Worm (Caenorhabditis elegans) whole organism, L4 larva: Measurements from ENCODE around the gene rbm-39.
A peak's percentile ranks its signal among the peaks of the same experiment; 100 is the strongest.

ENCODE experiments used
- F26F4.8 ChIP-seq: fragments of 200-800 bp; sonication (Bioruptor generic); conservative IDR thresholded peaks from 2 replicates; pipeline ENCODE4 v1.3.6; 2022; ENCODE audit warnings: missing genetic modification characterization, missing compliant biosample characterization
- F37D6.2 ChIP-seq: sonication (generic microtip); optimal IDR thresholded peaks from 2 replicates; lab custom pipeline; 2016; ENCODE audit warnings: mild to moderate bottlenecking, missing genetic modification characterization, missing compliant biosample characterization
- F49E8.2 ChIP-seq: sonication (generic microtip); optimal IDR thresholded peaks from 2 replicates; lab custom pipeline; 2016; ENCODE audit warnings: missing compliant biosample characterization, mild to moderate bottlenecking, missing genetic modification characterization, borderline replicate concordance
- Y75B8A.6 ChIP-seq: fragments of 200-800 bp; sonication (Bioruptor generic); IDR thresholded peaks from 2 replicates; pipeline ENCODE4 v1.3.6; 2022; ENCODE audit warnings: missing genetic modification reagents, missing genetic modification characterization, missing compliant biosample characterization
- ZK546.5 ChIP-seq, 2 experiments: sonication (generic microtip); optimal IDR thresholded peaks; 2 replicates each; lab custom pipeline; 2017; ENCODE audit warnings: missing biosample characterization in 2 of 2, missing genetic modification characterization in 2 of 2
- ama-1 ChIP-seq: fragments of 150-350 bp; optimal IDR thresholded peaks from 2 replicates; lab custom pipeline; 2014; ENCODE audit warnings: inconsistent platforms, mixed read lengths
- arid-1 ChIP-seq: fragments of 200-800 bp; sonication (Bioruptor generic); conservative IDR thresholded peaks from 2 replicates; pipeline ENCODE4 v1.3.6; 2022; ENCODE audit warnings: missing genetic modification reagents, missing genetic modification characterization, missing compliant biosample characterization
- ceh-20 ChIP-seq: fragments of 200-800 bp; sonication (Bioruptor generic); IDR thresholded peaks from 2 replicates; pipeline ENCODE4 v1.3.6; 2022; ENCODE audit warnings: missing genetic modification reagents, missing genetic modification characterization, missing compliant biosample characterization
- ceh-32 ChIP-seq: sonication (generic microtip); optimal IDR thresholded peaks from 2 replicates; lab custom pipeline; 2016; ENCODE audit warnings: mild to moderate bottlenecking, missing genetic modification characterization, missing compliant biosample characterization; ENCODE audit not compliant: poor library complexity
- ceh-44 ChIP-seq: fragments of 200-800 bp; sonication (Bioruptor generic); IDR thresholded peaks from 2 replicates; pipeline ENCODE4 v1.3.6; 2022; ENCODE audit warnings: missing genetic modification reagents, missing genetic modification characterization, missing compliant biosample characterization
- cey-2 ChIP-seq: sonication (generic microtip); optimal IDR thresholded peaks from 3 replicates; lab custom pipeline; 2017; ENCODE audit warnings: missing genetic modification characterization, mild to moderate bottlenecking, missing compliant biosample characterization, antibody characterized with exemption, borderline replicate concordance; ENCODE audit not compliant: insufficient read depth
- ctbp-1 ChIP-seq: fragments of 200-800 bp; sonication (Bioruptor generic); IDR thresholded peaks from 2 replicates; pipeline ENCODE4 v1.3.6; 2022; ENCODE audit warnings: missing genetic modification reagents, missing genetic modification characterization, missing compliant biosample characterization
- daf-16 ChIP-seq, 3 experiments: sonication (generic microtip); optimal IDR thresholded peaks; 2 replicates each; lab custom pipeline; 2016 to 2017; ENCODE audit warnings: missing genetic modification characterization in 3 of 3, missing genetic modification reagents in 3 of 3, mild to moderate bottlenecking in 2 of 3, missing compliant biosample characterization in 2 of 3, missing biosample characterization in 1 of 3, moderate library complexity in 1 of 3
- dmd-6 ChIP-seq: fragments of 200-800 bp; sonication (Bioruptor generic); IDR thresholded peaks from 2 replicates; pipeline ENCODE4 v1.3.6; 2022; ENCODE audit warnings: missing genetic modification reagents, missing genetic modification characterization, missing compliant biosample characterization
- dve-1 ChIP-seq: sonication (generic microtip); optimal IDR thresholded peaks from 2 replicates; lab custom pipeline; 2017; ENCODE audit warnings: antibody characterized with exemption, mild to moderate bottlenecking, missing genetic modification characterization, missing compliant biosample characterization; ENCODE audit not compliant: insufficient read depth
- hlh-11 ChIP-seq: fragments of 200-800 bp; sonication (Bioruptor generic); optimal IDR thresholded peaks from 2 replicates; lab custom pipeline; 2018; ENCODE audit warnings: mild to moderate bottlenecking, missing genetic modification characterization, missing compliant biosample characterization
- hlh-30 ChIP-seq: sonication (generic microtip); optimal IDR thresholded peaks from 2 replicates; lab custom pipeline; 2017; ENCODE audit warnings: antibody characterized with exemption, mild to moderate bottlenecking, missing genetic modification characterization, missing compliant biosample characterization; ENCODE audit not compliant: insufficient read depth
- hmg-1.1 ChIP-seq: fragments of 200-800 bp; sonication (Bioruptor generic); IDR thresholded peaks from 2 replicates; pipeline ENCODE4 v1.3.6; 2022; ENCODE audit warnings: missing genetic modification reagents, missing genetic modification characterization, missing compliant biosample characterization
- lim-7 ChIP-seq: fragments of 200-800 bp; sonication (Bioruptor generic); IDR thresholded peaks from 2 replicates; pipeline ENCODE4 v1.3.6; 2022; ENCODE audit warnings: missing genetic modification characterization, missing compliant biosample characterization
- lin-1 ChIP-seq: fragments of 200-800 bp; sonication (Bioruptor generic); IDR thresholded peaks from 2 replicates; pipeline ENCODE4 v1.3.6; 2022; ENCODE audit warnings: missing genetic modification reagents, missing genetic modification characterization, missing compliant biosample characterization
- lsy-2 ChIP-seq, 2 experiments: fragments of 150-350 bp in 1 of 2; sonication (generic microtip) in 1 of 2; optimal IDR thresholded peaks; 2 replicates each; lab custom pipeline; 2014 to 2017; ENCODE audit warnings: missing biosample characterization in 2 of 2, missing genetic modification characterization in 2 of 2
- mdl-1 ChIP-seq, 2 experiments: fragments of 150-350 bp in 1 of 2; sonication (generic microtip) in 1 of 2; optimal IDR thresholded peaks; 2 replicates each; lab custom pipeline; 2014 to 2017; ENCODE audit warnings: missing biosample characterization in 2 of 2, missing genetic modification characterization in 2 of 2
- mep-1 ChIP-seq: fragments of 150-350 bp; sonication (generic microtip); optimal IDR thresholded peaks from 3 replicates; lab custom pipeline; 2014; ENCODE audit warnings: missing biosample characterization, missing genetic modification characterization
- mes-2 ChIP-seq: sonication (generic microtip); optimal IDR thresholded peaks from 2 replicates; lab custom pipeline; 2016; ENCODE audit warnings: missing genotype, mild to moderate bottlenecking, missing genetic modification characterization, missing compliant biosample characterization; ENCODE audit not compliant: poor library complexity, severe bottlenecking
- mxl-3 ChIP-seq: fragments of 200-800 bp; sonication (Bioruptor generic); optimal IDR thresholded peaks from 2 replicates; lab custom pipeline; 2018; ENCODE audit warnings: mild to moderate bottlenecking, missing genetic modification characterization, missing compliant biosample characterization
- nhr-10 ChIP-seq: fragments of 150-350 bp; optimal IDR thresholded peaks from 2 replicates; lab custom pipeline; 2014; ENCODE audit warnings: missing biosample characterization, missing genetic modification characterization
- nhr-25 ChIP-seq: sonication (generic microtip); optimal IDR thresholded peaks from 2 replicates; lab custom pipeline; 2017; ENCODE audit warnings: missing genetic modification characterization, mild to moderate bottlenecking, missing compliant biosample characterization, antibody characterized with exemption, moderate library complexity, borderline replicate concordance; ENCODE audit not compliant: insufficient read depth
- nhr-28 ChIP-seq: fragments of 150-350 bp; optimal IDR thresholded peaks from 2 replicates; lab custom pipeline; 2014; ENCODE audit warnings: missing biosample characterization, missing genetic modification characterization
- nhr-6 ChIP-seq: fragments of 150-350 bp; optimal IDR thresholded peaks from 2 replicates; lab custom pipeline; 2014; ENCODE audit warnings: missing biosample characterization, missing genetic modification characterization
- pha-4 ChIP-seq, 2 experiments: fragments of 150-350 bp in 1 of 2; fragments of 200-800 bp in 1 of 2; sonication (Bioruptor generic) in 1 of 2; IDR thresholded peaks in 1 of 2; optimal IDR thresholded peaks in 1 of 2; 2 replicates each; pipeline versions ENCODE4 v1.3.6 to Lab custom; 2014 to 2022; ENCODE audit warnings: missing genetic modification characterization in 2 of 2, missing genetic modification reagents in 2 of 2, missing biosample characterization in 1 of 2, missing compliant biosample characterization in 1 of 2
- pqm-1 ChIP-seq: sonication (generic microtip); optimal IDR thresholded peaks from 2 replicates; lab custom pipeline; 2017; ENCODE audit warnings: missing biosample characterization, missing genetic modification characterization
- tag-97 ChIP-seq: fragments of 200-800 bp; sonication (Bioruptor generic); IDR thresholded peaks from 2 replicates; pipeline ENCODE4 v1.3.6; 2022; ENCODE audit warnings: missing genetic modification characterization, missing compliant biosample characterization
- tra-1 ChIP-seq: fragments of 200-800 bp; sonication (Bioruptor generic); IDR thresholded peaks from 2 replicates; pipeline ENCODE4 v1.3.6; 2022; ENCODE audit warnings: missing genetic modification reagents, missing genetic modification characterization, missing compliant biosample characterization
- unc-62 ChIP-seq, 3 experiments: fragments of 150-350 bp in 1 of 3; sonication (generic microtip); optimal IDR thresholded peaks in 2 of 3; peaks in 1 of 3; 1 replicate in 1 of 3; 2 replicates in 2 of 3; lab custom pipeline; 2014 to 2017; ENCODE audit warnings: missing biosample characterization in 3 of 3, missing genetic modification characterization in 3 of 3, missing genetic modification reagents in 3 of 3, missing genotype in 1 of 3
- vab-7 ChIP-seq: fragments of 200-800 bp; sonication (Bioruptor generic); IDR thresholded peaks from 2 replicates; pipeline ENCODE4 v1.3.6; 2022; ENCODE audit warnings: missing genetic modification reagents, missing genetic modification characterization, missing compliant biosample characterization
- zip-11 ChIP-seq: fragments of 200-800 bp; sonication (Bioruptor generic); IDR thresholded peaks from 2 replicates; pipeline ENCODE4 v1.3.6; 2022; ENCODE audit warnings: missing genetic modification characterization, missing compliant biosample characterization

The rbm-39 gene

DNA sequence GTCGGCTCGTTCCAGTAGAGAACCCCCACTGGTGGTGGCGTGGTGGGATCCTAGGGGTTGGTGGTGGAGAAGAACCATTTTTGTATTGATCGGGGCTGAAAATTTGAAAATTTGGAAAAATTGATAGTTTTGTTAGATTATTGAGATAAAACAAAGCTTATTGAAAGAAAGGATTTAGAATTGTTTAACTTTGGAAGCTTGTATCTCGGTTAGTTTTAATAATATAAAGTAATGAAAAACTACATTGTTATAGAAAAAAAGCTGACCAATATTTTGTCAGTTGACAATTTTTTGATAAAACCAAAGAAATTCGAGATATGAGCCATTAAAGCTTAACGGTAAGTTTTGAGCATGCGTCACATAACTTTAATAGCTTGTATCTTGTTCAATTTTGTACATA is 17.5 kb downstream of the rbm-39 start, which contains the start of gene abhd-14 (continued):
- no peak for TF ChIP-seq pqm-1
- TF ChIP-seq dmd-6, result no peak

DNA sequence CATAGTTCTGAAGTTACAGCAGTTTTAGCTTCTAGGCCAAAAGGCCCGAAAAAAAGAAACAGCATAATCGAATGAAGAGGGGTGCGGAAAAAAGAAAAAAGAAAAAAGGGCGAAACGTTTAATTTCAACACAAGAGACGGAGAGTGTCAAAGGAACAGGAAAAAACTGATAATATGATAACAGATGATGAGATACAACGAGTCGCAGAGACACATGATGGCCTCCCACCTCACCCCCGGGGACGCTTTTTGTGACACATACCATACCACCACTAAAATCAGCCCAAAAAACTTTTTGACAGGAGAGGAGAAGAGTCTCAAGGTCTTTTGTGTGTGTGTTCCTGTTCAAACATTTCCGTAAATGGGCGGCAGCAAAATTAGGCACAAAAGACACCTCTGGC is 22.7 kb downstream of the rbm-39 start:
- TF ChIP-seq cey-2 (tag; lab: Kevin White, UChicago), result no peak
- peak; percentile 48 for TF ChIP-seq dve-1 (tag; lab: Kevin White, UChicago)
- TF ChIP-seq Y75B8A.6 (GFP tag; lab: Robert Waterston, UW), result no peak
- TF ChIP-seq dmd-6, result peak; percentile 73
- TF ChIP-seq arid-1 (GFP tag; lab: Robert Waterston, UW), result no peak
- peak; percentile 38 for TF ChIP-seq mep-1 (tag; lab: Kevin White, UChicago)
- peak; percentile 54 for TF ChIP-seq pqm-1
- TF ChIP-seq tag-97, result no peak
- TF ChIP-seq F49E8.2, result no peak
- no peak for TF ChIP-seq ctbp-1
- TF ChIP-seq ceh-44 (GFP tag; lab: Robert Waterston, UW), result no peak
- no peak for TF ChIP-seq ceh-32
- TF ChIP-seq nhr-25, result peak; percentile 48
- TF ChIP-seq mdl-1 (tag; optimal IDR thresholded peaks at IDR 0.05; lab: Kevin White, UChicago), result peak in 1 of 2 experiments; percentile 42
- TF ChIP-seq F37D6.2 (tag; lab: Kevin White, UChicago), result no peak
- peak; percentile 27 for TF ChIP-seq nhr-6 (tag; lab: Kevin White, UChicago)
- TF ChIP-seq lsy-2 (tag; optimal IDR thresholded peaks at IDR 0.05; lab: Kevin White, UChicago), result peak in 1 of 2 experiments; percentile 10
- TF ChIP-seq ZK546.5 (tag; optimal IDR thresholded peaks at IDR 0.05; lab: Kevin White, UChicago), result no peak
- TF ChIP-seq tra-1, result 0 out of 2 replicates have a peak, but pooled peaks have one; percentile 16
- TF ChIP-seq mes-2 (tag; lab: Kevin White, UChicago), result peak; percentile 38
- TF ChIP-seq lin-1 (GFP tag; lab: Robert Waterston, UW), result 0 out of 2 replicates have a peak, but pooled peaks have one; percentile 50
- TF ChIP-seq zip-11 (GFP tag; lab: Robert Waterston, UW), result no peak
- peak; percentile 83 for TF ChIP-seq nhr-28
- no peak for TF ChIP-seq ama-1 (lab: Kevin White, UChicago)
- no peak for TF ChIP-seq ceh-20 (GFP tag; lab: Robert Waterston, UW)
- peak; percentile 88 for TF ChIP-seq hlh-30 (tag; lab: Kevin White, UChicago)
- no peak for TF ChIP-seq vab-7
- peak; percentile 88 for TF ChIP-seq hlh-11 (tag; lab: Kevin White, UChicago)
- TF ChIP-seq lim-7 (GFP tag; lab: Robert Waterston, UW), result no peak
- TF ChIP-seq hmg-1.1, result peak; percentile 42; the same call in 1 of the 2 replicates
- peak in 1 of 2 experiments; percentile 13 for TF ChIP-seq unc-62 (GFP tag; optimal IDR thresholded peaks at IDR 0.05 in 1 of 2; lab: Kevin White, UChicago)
- no peak for TF ChIP-seq unc-62 (tag; optimal IDR thresholded peaks at IDR 0.05; lab: Kevin White, UChicago)
- no peak for TF ChIP-seq daf-16 (GFP tag; optimal IDR thresholded peaks at IDR 0.05; lab: Kevin White, UChicago)
- peak; percentile 50 for TF ChIP-seq daf-16 (tag; optimal IDR thresholded peaks at IDR 0.05; lab: Kevin White, UChicago)
- peak; percentile 65 for TF ChIP-seq mxl-3
- 0 out of 2 replicates have a peak, but pooled peaks have one; percentile 22 for TF ChIP-seq pha-4 (GFP tag; IDR thresholded peaks at IDR 0.05; lab: Robert Waterston, UW)
- no peak for TF ChIP-seq pha-4 (tag; optimal IDR thresholded peaks at IDR 0.05; lab: Kevin White, UChicago)
- no peak for TF ChIP-seq F26F4.8 (GFP tag; lab: Robert Waterston, UW)

DNA sequence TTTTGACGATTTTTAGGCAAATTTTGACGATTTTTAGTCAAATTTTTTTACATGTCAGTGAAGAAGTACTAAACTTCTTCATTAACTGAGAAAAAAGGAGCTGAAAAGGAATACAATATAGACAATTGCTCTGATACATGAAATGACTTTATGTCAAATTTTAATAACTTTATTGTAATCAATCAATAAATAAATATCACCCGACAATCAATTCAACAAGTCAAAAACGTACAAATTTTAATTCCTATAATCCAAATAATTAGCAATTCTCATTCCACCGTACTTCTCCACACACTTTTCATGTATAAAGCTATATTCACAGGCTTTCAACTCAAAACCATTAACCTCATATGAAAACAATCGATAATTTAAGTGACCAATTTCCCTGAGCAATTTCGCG is 26.1 kb downstream of the rbm-39 start:
- TF ChIP-seq nhr-10 (tag; lab: Kevin White, UChicago) (no peak), unc-62 (GFP tag; optimal IDR thresholded peaks at IDR 0.05 in 1 of 2; lab: Kevin White, UChicago) (peak in 1 of 2 experiments; percentile 96), unc-62 (tag; optimal IDR thresholded peaks at IDR 0.05; lab: Kevin White, UChicago) (no peak)
